Worm (Caenorhabditis elegans): ENCODE data around the gene glb-4.
A peak's percentile ranks its signal among the peaks of the same experiment; 100 is the strongest.

The glb-4 gene

DNA sequence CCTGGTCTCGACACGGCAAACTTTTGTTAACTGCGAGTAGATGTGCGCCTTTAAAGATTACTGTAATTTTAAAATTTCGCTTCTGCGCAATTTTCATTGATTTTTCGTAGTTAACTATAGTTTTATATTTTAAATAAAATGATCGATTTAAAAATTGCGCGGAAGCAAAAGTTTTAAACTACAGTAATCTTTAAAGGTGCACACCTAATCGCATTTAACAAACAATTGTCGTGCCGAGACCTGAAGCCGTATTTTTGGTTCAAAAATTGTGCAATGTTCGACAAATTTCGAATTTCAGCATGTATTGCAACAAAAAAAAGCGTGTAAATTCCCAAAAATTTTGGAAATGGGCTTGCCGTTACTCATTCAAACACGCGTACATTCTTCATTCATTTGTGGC is 16.6 kb downstream of the glb-4 start:
- TF ChIP-seq hlh-1 (tag; optimal IDR thresholded peaks at IDR 0.05) (no peak), lsy-2 (tag; optimal IDR thresholded peaks at IDR 0.05) (no peak), nhr-12 (tag; optimal IDR thresholded peaks at IDR 0.05) (no peak), ceh-83 (GFP tag; optimal IDR thresholded peaks at IDR 0.05) (no peak), ces-1 (GFP tag; optimal IDR thresholded peaks at IDR 0.05) (no peak), nhr-28 (tag; optimal IDR thresholded peaks at IDR 0.05) (no peak), cnd-1 (tag; optimal IDR thresholded peaks at IDR 0.05) (no peak), drap-1 (GFP tag; optimal IDR thresholded peaks at IDR 0.05) (no peak), unc-62 (GFP tag; optimal IDR thresholded peaks at IDR 0.05) (no peak), ham-2 (GFP tag; optimal IDR thresholded peaks at IDR 0.05) (no peak), elt-3 (tag; optimal IDR thresholded peaks at IDR 0.05) (no peak), zip-8 (tag; optimal IDR thresholded peaks at IDR 0.05) (no peak), ceh-39 (tag; optimal IDR thresholded peaks at IDR 0.05) (no peak), nhr-76 (tag; optimal IDR thresholded peaks at IDR 0.05) (no peak)

DNA sequence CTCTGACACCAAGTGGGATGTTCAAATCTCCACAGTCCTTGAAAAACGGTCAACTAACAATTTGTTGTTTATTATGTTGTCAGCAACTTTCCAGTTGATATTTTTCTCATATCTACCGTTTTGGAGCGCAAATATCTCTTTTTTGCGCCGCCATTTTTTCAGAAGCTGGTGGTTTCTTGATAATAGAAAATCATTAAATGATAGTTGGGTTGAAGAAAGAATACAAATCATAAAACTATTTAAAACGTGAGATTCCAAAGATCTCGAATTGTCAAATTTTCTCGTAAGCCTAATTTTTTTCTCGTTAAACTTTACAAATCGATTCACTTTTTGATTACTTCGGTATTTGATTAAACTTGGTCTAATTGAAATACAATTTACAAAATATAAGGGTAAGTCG is 18.6 kb downstream of the glb-4 start, which contains the start of gene rpl-42:
TSS of gene rpl-42 (plus strand) at position 301 of the 400 bp plus-strand sequence.
- no peak for TF ChIP-seq lsy-2 (tag; optimal IDR thresholded peaks at IDR 0.05)
- no peak for TF ChIP-seq pha-4 (tag; optimal IDR thresholded peaks at IDR 0.05)
- TF ChIP-seq bed-3 (GFP tag; optimal IDR thresholded peaks at IDR 0.05), result no peak
- no peak for TF ChIP-seq nhr-76 (tag; optimal IDR thresholded peaks at IDR 0.05)
- TF ChIP-seq cnd-1 (tag; optimal IDR thresholded peaks at IDR 0.05), result no peak
- no peak for TF ChIP-seq elt-3 (tag; optimal IDR thresholded peaks at IDR 0.05)
- TF ChIP-seq lin-13 (tag; optimal IDR thresholded peaks at IDR 0.05), result no peak
- TF ChIP-seq unc-39 (tag; optimal IDR thresholded peaks at IDR 0.05), result no peak
- TF ChIP-seq zip-8 (tag; optimal IDR thresholded peaks at IDR 0.05), result no peak
- no peak for TF ChIP-seq lin-32 (GFP tag; optimal IDR thresholded peaks at IDR 0.05)
- no peak for TF ChIP-seq sem-2 (GFP tag; optimal IDR thresholded peaks at IDR 0.05)
- TF ChIP-seq nhr-237 (tag; optimal IDR thresholded peaks at IDR 0.05), result no peak

DNA sequence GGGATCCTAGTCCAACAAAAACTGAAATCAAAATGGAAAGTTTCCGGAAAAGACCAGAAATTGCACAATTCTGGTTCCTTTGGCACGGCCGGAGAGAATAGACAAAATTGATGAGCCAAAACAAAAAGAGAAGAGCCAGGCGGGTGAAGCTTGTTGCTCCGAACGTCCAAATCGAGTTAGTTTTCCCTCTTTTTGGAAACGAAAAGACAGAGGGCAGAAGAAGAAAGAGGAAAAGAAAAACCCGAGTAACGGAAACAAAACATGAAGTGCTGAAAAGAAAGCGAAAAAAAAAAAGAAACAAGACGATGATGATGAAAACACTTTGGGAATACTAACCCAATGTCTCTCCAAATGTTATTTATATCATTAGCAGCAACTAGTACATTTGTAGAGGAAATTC is 19.4 kb downstream of the glb-4 start:
- TF ChIP-seq nhr-237 (tag; optimal IDR thresholded peaks at IDR 0.05) (no peak), ces-1 (GFP tag; optimal IDR thresholded peaks at IDR 0.05) (peak; percentile 87), elt-1 (tag; optimal IDR thresholded peaks at IDR 0.05; ENCODE audit: borderline replicate concordance, insufficient read depth) (no peak), pha-4 (tag; optimal IDR thresholded peaks at IDR 0.05) (no peak)

DNA sequence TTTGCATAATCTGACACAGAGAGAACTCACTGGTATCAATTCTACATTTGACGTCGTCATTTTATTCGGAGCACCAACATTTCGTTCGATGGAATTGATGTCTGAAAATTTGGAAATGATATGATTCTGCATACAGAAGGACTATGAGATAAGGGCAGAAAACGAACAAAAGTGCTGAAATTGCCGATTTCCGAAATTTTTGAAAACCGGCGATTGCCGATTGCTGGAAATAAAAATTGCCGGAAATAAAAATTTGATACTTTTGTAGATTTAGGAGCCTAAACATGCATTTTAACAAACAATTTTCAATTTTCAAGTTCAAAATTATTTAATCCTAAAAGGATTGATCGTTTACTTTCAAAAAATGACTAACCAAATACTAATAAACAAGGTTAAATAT is 21.7 kb downstream of the glb-4 start, which contains the start of gene unc-53:
TSS of gene unc-53 (minus strand) at position 101 of the 400 bp plus-strand sequence.
- TF ChIP-seq ham-2 (GFP tag; optimal IDR thresholded peaks at IDR 0.05) (no peak), mls-2 (tag; optimal IDR thresholded peaks at IDR 0.05) (no peak), lin-13 (tag; optimal IDR thresholded peaks at IDR 0.05) (no peak), unc-39 (tag; optimal IDR thresholded peaks at IDR 0.05) (no peak), zip-8 (tag; optimal IDR thresholded peaks at IDR 0.05) (no peak), hlh-1 (tag; optimal IDR thresholded peaks at IDR 0.05) (no peak), ztf-11 (tag; optimal IDR thresholded peaks at IDR 0.05) (no peak), nhr-76 (tag; optimal IDR thresholded peaks at IDR 0.05) (no peak), nhr-2 (tag; optimal IDR thresholded peaks at IDR 0.05) (no peak), nhr-28 (tag; optimal IDR thresholded peaks at IDR 0.05) (no peak), elt-3 (tag; optimal IDR thresholded peaks at IDR 0.05) (no peak), lsy-2 (tag; optimal IDR thresholded peaks at IDR 0.05) (no peak), ceh-43 (GFP tag; optimal IDR thresholded peaks at IDR 0.05) (no peak), unc-120 (tag; optimal IDR thresholded peaks at IDR 0.05; ENCODE audit: poor library complexity, severe bottlenecking) (no peak)

DNA sequence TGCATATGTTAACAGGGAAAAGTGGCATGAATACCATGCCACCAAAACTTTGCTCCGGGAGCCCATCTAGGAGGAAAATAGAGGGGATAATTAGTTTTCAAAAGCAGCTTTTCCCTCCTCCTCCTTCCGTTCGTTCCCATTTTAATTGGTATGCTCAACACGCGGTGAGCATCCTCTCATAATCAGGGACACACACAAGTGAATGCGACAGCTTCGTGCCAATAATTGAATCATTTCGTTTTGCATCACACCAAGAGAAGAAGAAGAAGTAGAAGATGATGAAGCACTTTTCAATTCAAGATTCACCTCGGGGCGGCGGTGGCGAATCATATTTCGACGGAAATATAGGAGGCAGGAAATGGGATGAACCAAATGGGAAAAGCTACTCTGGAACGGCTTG is 22.9 kb downstream of the glb-4 start:
- TF ChIP-seq unc-62 (GFP tag; optimal IDR thresholded peaks at IDR 0.05), result no peak
- no peak for TF ChIP-seq lsy-2 (tag; optimal IDR thresholded peaks at IDR 0.05)
- TF ChIP-seq nhr-237 (tag; optimal IDR thresholded peaks at IDR 0.05), result no peak
- no peak for TF ChIP-seq nhr-12 (tag; optimal IDR thresholded peaks at IDR 0.05)
- no peak for TF ChIP-seq ceh-43 (GFP tag; optimal IDR thresholded peaks at IDR 0.05)
- no peak for TF ChIP-seq sptf-1 (tag; optimal IDR thresholded peaks at IDR 0.05)
- TF ChIP-seq ham-2 (GFP tag; optimal IDR thresholded peaks at IDR 0.05), result no peak
- TF ChIP-seq pha-4 (tag; optimal IDR thresholded peaks at IDR 0.05), result no peak
- TF ChIP-seq mls-2 (tag; optimal IDR thresholded peaks at IDR 0.05), result peak; percentile 30
- TF ChIP-seq drap-1 (GFP tag; optimal IDR thresholded peaks at IDR 0.05), result no peak
- no peak for TF ChIP-seq bed-3 (GFP tag; optimal IDR thresholded peaks at IDR 0.05)
- no peak for TF ChIP-seq elt-1 (tag; optimal IDR thresholded peaks at IDR 0.05; ENCODE audit: borderline replicate concordance, insufficient read depth)
- TF ChIP-seq ces-1 (GFP tag; optimal IDR thresholded peaks at IDR 0.05), result peak; percentile 97
- no peak for TF ChIP-seq elt-3 (tag; optimal IDR thresholded peaks at IDR 0.05)

DNA sequence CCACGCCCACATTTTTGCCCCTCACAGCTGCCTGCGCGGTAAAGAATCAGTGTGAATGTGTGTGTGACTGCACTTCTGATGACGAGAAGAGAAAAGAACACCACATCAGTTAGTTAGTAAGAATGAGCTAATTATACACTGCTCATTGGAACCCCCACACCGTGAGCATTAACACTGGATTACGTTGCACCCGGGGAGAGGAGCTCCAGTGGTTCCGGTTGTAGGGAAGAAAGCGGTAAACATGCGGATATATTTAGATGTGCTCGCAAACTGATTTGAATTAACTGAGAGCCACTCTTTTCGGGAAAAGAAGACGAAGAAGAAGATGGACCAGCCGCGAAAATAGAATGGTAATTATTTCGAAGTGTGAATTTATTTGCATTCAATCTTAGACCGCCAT is 24.2 kb downstream of the glb-4 start:
- TF ChIP-seq drap-1 (GFP tag; optimal IDR thresholded peaks at IDR 0.05) (no peak), ces-1 (GFP tag; optimal IDR thresholded peaks at IDR 0.05) (peak; percentile 63)

Data from whole organism, mixed stage, embryonic.